Worm (Caenorhabditis elegans): Measurements from ENCODE around the gene fbxa-81.

The fbxa-81 gene

DNA sequence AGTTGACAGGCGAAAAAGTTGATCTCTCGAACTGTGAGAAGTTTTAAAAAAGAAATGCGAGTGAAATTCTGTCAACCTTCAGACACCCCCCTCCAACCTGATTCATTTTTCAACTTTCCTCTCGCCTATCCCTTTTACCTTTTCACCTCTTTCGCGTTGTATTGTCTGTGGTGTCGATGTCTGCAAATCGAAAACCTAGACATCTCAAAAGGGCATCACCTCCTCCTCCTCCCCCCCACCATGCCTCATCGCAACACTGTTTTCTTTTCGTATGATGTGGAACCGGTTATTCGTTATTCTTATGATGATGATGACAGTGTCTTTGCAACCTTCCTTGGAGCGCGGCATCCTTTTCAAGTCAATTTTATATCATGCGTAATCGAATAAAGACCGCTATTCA lies 33.9 kb downstream of the fbxa-81 start:
- no peak for TF ChIP-seq mls-2 (tag; optimal IDR thresholded peaks at IDR 0.05)
- TF ChIP-seq elt-3 (tag; optimal IDR thresholded peaks at IDR 0.05), result no peak
- no peak for TF ChIP-seq flh-1 (GFP tag; optimal IDR thresholded peaks at IDR 0.05)
- no peak for TF ChIP-seq blmp-1 (tag; optimal IDR thresholded peaks at IDR 0.05)
- TF ChIP-seq nhr-2 (tag; optimal IDR thresholded peaks at IDR 0.05), result no peak
- no peak for TF ChIP-seq hlh-1 (tag; optimal IDR thresholded peaks at IDR 0.05)
- no peak for TF ChIP-seq ham-2 (GFP tag; optimal IDR thresholded peaks at IDR 0.05)
- TF ChIP-seq ceh-83 (GFP tag; optimal IDR thresholded peaks at IDR 0.05), result no peak
- no peak for TF ChIP-seq unc-39 (tag; optimal IDR thresholded peaks at IDR 0.05)
- TF ChIP-seq drap-1 (GFP tag; optimal IDR thresholded peaks at IDR 0.05), result no peak
- no peak for TF ChIP-seq snpc-4 (tag; optimal IDR thresholded peaks at IDR 0.05)
- TF ChIP-seq mep-1 (tag; optimal IDR thresholded peaks at IDR 0.05), result no peak
- no peak for TF ChIP-seq ces-1 (GFP tag; optimal IDR thresholded peaks at IDR 0.05)
- TF ChIP-seq ceh-39 (tag; optimal IDR thresholded peaks at IDR 0.05), result no peak

DNA sequence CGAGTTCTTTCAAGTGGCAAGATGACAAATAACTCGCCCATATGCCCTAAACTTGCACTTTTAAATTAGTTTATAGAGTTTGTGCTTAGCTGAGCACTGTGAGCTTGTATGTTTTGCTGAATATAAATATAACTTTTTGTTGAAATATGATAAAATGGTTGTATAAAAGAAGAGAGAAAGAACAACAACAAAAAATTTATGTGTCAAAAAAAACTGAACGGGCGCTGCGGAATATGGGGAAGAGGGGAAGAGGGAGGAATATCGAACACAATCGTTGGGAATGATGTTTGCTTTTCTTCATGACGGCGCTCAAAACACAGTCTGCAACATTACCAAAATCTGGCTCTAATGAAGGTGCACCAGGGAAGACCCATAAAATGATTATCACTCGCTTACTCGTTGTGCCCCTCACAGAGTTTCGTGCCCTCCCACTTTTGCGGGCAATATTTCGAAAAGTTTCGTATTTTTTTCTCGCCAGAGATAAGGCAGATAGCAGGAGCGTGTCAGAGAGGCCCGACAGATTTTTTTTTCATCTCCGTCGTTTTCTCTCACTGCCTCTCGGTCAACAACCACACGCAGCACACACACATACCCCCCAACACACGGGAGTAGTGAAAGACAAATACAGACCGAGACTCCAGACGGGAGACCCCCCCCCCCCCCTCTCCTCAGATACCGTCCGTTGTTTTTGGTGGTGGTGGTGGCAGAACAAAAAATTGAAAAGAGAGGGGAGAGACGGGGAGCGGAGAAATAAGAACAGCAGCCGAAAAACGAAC lies 36.1 kb downstream of the fbxa-81 start:
- TF ChIP-seq M03D4.4 (tag; optimal IDR thresholded peaks at IDR 0.05) (peak; percentile 52), unc-39 (tag; optimal IDR thresholded peaks at IDR 0.05) (no peak), cnd-1 (tag; optimal IDR thresholded peaks at IDR 0.05) (peak; percentile 10)

ce11 chrX:14504551-14504902 lies 37.4 kb downstream of the fbxa-81 start:
- no peak for TF ChIP-seq tbx-8 (GFP tag; optimal IDR thresholded peaks at IDR 0.05)
- TF ChIP-seq bed-3 (GFP tag; optimal IDR thresholded peaks at IDR 0.05), result no peak
- TF ChIP-seq nhr-12 (tag; optimal IDR thresholded peaks at IDR 0.05), result no peak
- TF ChIP-seq sptf-1 (tag; optimal IDR thresholded peaks at IDR 0.05), result no peak
- no peak for TF ChIP-seq lin-13 (tag; optimal IDR thresholded peaks at IDR 0.05)
- TF ChIP-seq mab-5 (tag; optimal IDR thresholded peaks at IDR 0.05), result no peak
- no peak for TF ChIP-seq unc-39 (tag; optimal IDR thresholded peaks at IDR 0.05)
- TF ChIP-seq flh-1 (GFP tag; optimal IDR thresholded peaks at IDR 0.05), result no peak
- no peak for TF ChIP-seq lsy-2 (tag; optimal IDR thresholded peaks at IDR 0.05)
- TF ChIP-seq cnd-1 (tag; optimal IDR thresholded peaks at IDR 0.05), result no peak
- no peak for TF ChIP-seq ces-1 (GFP tag; optimal IDR thresholded peaks at IDR 0.05)

DNA sequence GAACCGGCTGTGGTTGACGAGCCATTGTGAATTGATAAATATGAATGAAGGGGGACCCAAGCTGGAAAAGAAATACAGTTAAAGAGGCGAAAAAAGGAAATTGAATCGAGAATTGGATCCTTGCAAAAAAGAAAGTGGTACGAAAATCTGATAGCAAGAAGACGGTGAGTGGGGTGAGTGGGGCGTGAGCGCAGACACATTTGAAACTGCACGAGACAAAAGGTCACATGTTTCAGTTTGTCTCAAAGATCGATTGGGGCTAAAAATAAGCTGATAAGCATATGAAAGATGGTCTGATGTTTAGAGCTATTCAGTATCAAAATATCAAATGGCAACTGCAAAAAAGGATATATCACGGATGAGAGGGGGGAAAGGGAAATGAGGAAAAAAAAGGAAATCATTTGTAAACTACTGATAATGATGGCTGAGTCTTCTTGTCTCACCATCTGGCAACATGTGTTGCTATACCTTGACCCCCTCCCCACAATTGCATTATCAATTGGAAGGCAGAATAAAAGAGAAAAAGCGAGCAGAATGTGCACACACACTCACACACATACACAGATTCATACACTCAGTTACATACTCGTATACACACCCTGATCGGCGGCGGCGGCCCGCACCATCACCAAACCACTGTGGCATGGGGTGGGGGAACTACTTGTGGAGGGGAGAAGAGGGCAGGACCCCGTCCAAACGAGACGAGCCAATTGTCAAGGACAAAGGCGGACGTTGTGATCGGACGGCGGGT lies 37.9 kb downstream of the fbxa-81 start, which contains the start of gene M163.1:
M163.1 (minus strand) TSS at position 25 of the 751 bp plus-strand sequence.
- TF ChIP-seq unc-120 (tag; optimal IDR thresholded peaks at IDR 0.05; ENCODE audit: poor library complexity, severe bottlenecking) (peak; percentile 61), nhr-237 (tag; optimal IDR thresholded peaks at IDR 0.05) (no peak), drap-1 (GFP tag; optimal IDR thresholded peaks at IDR 0.05) (peak; percentile 35), nhr-2 (tag; optimal IDR thresholded peaks at IDR 0.05) (peak; percentile 76), tbx-8 (GFP tag; optimal IDR thresholded peaks at IDR 0.05) (peak; percentile 41), flh-1 (GFP tag; optimal IDR thresholded peaks at IDR 0.05) (no peak), ceh-39 (tag; optimal IDR thresholded peaks at IDR 0.05) (no peak), zip-8 (tag; optimal IDR thresholded peaks at IDR 0.05) (no peak), mls-2 (tag; optimal IDR thresholded peaks at IDR 0.05) (peak; percentile 56), mep-1 (tag; optimal IDR thresholded peaks at IDR 0.05) (no peak), elt-3 (tag; optimal IDR thresholded peaks at IDR 0.05) (no peak), unc-39 (tag; optimal IDR thresholded peaks at IDR 0.05) (no peak), M03D4.4 (tag; optimal IDR thresholded peaks at IDR 0.05) (peak; percentile 59), elt-1 (tag; optimal IDR thresholded peaks at IDR 0.05; ENCODE audit: borderline replicate concordance, insufficient read depth) (no peak), nhr-12 (tag; optimal IDR thresholded peaks at IDR 0.05) (no peak), ces-1 (GFP tag; optimal IDR thresholded peaks at IDR 0.05) (no peak), hlh-1 (tag; optimal IDR thresholded peaks at IDR 0.05) (peak; percentile 66), lin-13 (tag; optimal IDR thresholded peaks at IDR 0.05) (no peak), mab-5 (tag; optimal IDR thresholded peaks at IDR 0.05) (no peak), ztf-11 (tag; optimal IDR thresholded peaks at IDR 0.05) (no peak), nhr-76 (tag; optimal IDR thresholded peaks at IDR 0.05) (no peak), sem-2 (GFP tag; optimal IDR thresholded peaks at IDR 0.05) (no peak), sptf-1 (tag; optimal IDR thresholded peaks at IDR 0.05) (peak; percentile 61), blmp-1 (tag; optimal IDR thresholded peaks at IDR 0.05) (no peak), lsy-2 (tag; optimal IDR thresholded peaks at IDR 0.05) (no peak), bed-3 (GFP tag; optimal IDR thresholded peaks at IDR 0.05) (no peak), lin-32 (GFP tag; optimal IDR thresholded peaks at IDR 0.05) (peak; percentile 78), unc-62 (GFP tag; optimal IDR thresholded peaks at IDR 0.05) (peak; percentile 15), cnd-1 (tag; optimal IDR thresholded peaks at IDR 0.05) (peak; percentile 16), pha-4 (tag; optimal IDR thresholded peaks at IDR 0.05) (no peak), snpc-4 (tag; optimal IDR thresholded peaks at IDR 0.05) (no peak), ham-2 (GFP tag; optimal IDR thresholded peaks at IDR 0.05) (peak; percentile 56), ceh-43 (GFP tag; optimal IDR thresholded peaks at IDR 0.05) (no peak), ceh-83 (GFP tag; optimal IDR thresholded peaks at IDR 0.05) (peak; percentile 53), nhr-28 (tag; optimal IDR thresholded peaks at IDR 0.05) (no peak)
